Fruit fly (Drosophila melanogaster) whole organism, embryonic: ENCODE measurements around the gene CG31551.
A peak's percentile ranks its signal among the peaks of the same experiment; 100 is the strongest.

ENCODE experiments used
- Aef1 ChIP-seq: fragments of 200-800 bp; sonication (Bioruptor generic); IDR thresholded peaks from 3 replicates; pipeline ENCODE4 v1.3.6; 2022; ENCODE audit warnings: missing biosample characterization, missing genetic modification characterization
- CG10462 ChIP-seq: fragments of 200-800 bp; sonication (Bioruptor generic); optimal IDR thresholded peaks from 2 replicates; lab custom pipeline; 2016; ENCODE audit warnings: missing biosample characterization, missing genetic modification characterization
- CG11398 ChIP-seq: fragments of 200-800 bp; sonication (Bioruptor generic); optimal IDR thresholded peaks from 2 replicates; lab custom pipeline; 2016; ENCODE audit warnings: missing biosample characterization, missing genetic modification characterization
- CG12155 ChIP-seq: fragments of 200-800 bp; sonication (Bioruptor generic); optimal IDR thresholded peaks from 3 replicates; lab custom pipeline; 2016; ENCODE audit warnings: missing biosample characterization, missing genetic modification characterization
- CG12299 ChIP-seq: fragments of 200-800 bp; sonication (Bioruptor generic); optimal IDR thresholded peaks from 2 replicates; lab custom pipeline; 2018; ENCODE audit warnings: missing biosample characterization, mild to moderate bottlenecking, missing genetic modification characterization
- CG1233 ChIP-seq: fragments of 200-800 bp; sonication (Bioruptor generic); optimal IDR thresholded peaks from 4 replicates; lab custom pipeline; 2018; ENCODE audit warnings: missing biosample characterization, mild to moderate bottlenecking, missing genetic modification characterization
- CG12659 ChIP-seq: fragments of 200-800 bp; sonication (Bioruptor generic); optimal IDR thresholded peaks from 3 replicates; lab custom pipeline; 2017; ENCODE audit warnings: mild to moderate bottlenecking, missing biosample characterization, missing genetic modification reagents, missing genetic modification characterization
- CG12942 ChIP-seq: fragments of 200-800 bp; sonication (Bioruptor generic); optimal IDR thresholded peaks from 3 replicates; lab custom pipeline; 2016; ENCODE audit warnings: missing biosample characterization, missing genetic modification characterization
- CG1602 ChIP-seq: fragments of 200-800 bp; sonication (Bioruptor generic); optimal IDR thresholded peaks from 3 replicates; lab custom pipeline; 2016; ENCODE audit warnings: missing biosample characterization, missing genetic modification characterization
- CG18764 ChIP-seq: fragments of 200-800 bp; sonication (Bioruptor generic); optimal IDR thresholded peaks from 3 replicates; lab custom pipeline; 2016; ENCODE audit warnings: missing biosample characterization, missing genetic modification characterization
- CG2199 ChIP-seq: fragments of 200-800 bp; sonication (Bioruptor generic); IDR thresholded peaks from 3 replicates; pipeline ENCODE4 v1.3.6; 2022; ENCODE audit warnings: missing biosample characterization, missing genetic modification characterization
- CG33213 ChIP-seq: fragments of 200-800 bp; sonication (Bioruptor generic); optimal IDR thresholded peaks from 3 replicates; lab custom pipeline; 2016; ENCODE audit warnings: missing biosample characterization, missing genetic modification characterization
- CG3838 ChIP-seq: fragments of 200-800 bp; sonication (Bioruptor generic); optimal IDR thresholded peaks from 3 replicates; lab custom pipeline; 2016; ENCODE audit warnings: missing biosample characterization, missing genetic modification characterization
- CG4617 ChIP-seq: fragments of 200-800 bp; sonication (Bioruptor generic); optimal IDR thresholded peaks from 3 replicates; lab custom pipeline; 2016; ENCODE audit warnings: missing biosample characterization, missing genetic modification characterization, borderline replicate concordance
- CG4820 ChIP-seq: fragments of 200-800 bp; sonication (Bioruptor generic); optimal IDR thresholded peaks from 3 replicates; lab custom pipeline; 2016; ENCODE audit warnings: missing biosample characterization, missing genetic modification characterization
- CG6175 ChIP-seq: fragments of 200-800 bp; sonication (Bioruptor generic); IDR thresholded peaks from 3 replicates; pipeline ENCODE4 v1.3.6; 2022; ENCODE audit warnings: missing biosample characterization, missing genetic modification characterization
- CG6654 ChIP-seq: fragments of 200-800 bp; sonication (Bioruptor generic); optimal IDR thresholded peaks from 2 replicates; lab custom pipeline; 2017; ENCODE audit warnings: missing biosample characterization, mild to moderate bottlenecking, missing genetic modification characterization
- CG6765 ChIP-seq: fragments of 200-800 bp; sonication (Bioruptor generic); optimal IDR thresholded peaks from 3 replicates; lab custom pipeline; 2017; ENCODE audit warnings: missing biosample characterization, mild to moderate bottlenecking, missing genetic modification characterization
- CG6791 ChIP-seq: fragments of 200-800 bp; sonication (Bioruptor generic); IDR thresholded peaks from 3 replicates; pipeline ENCODE4 v1.3.6; 2022; ENCODE audit warnings: missing biosample characterization, missing genetic modification characterization; ENCODE audit not compliant: partially characterized antibody
- CG7745 ChIP-seq: fragments of 200-800 bp; sonication (Bioruptor generic); optimal IDR thresholded peaks from 2 replicates; lab custom pipeline; 2018; ENCODE audit warnings: missing biosample characterization, mild to moderate bottlenecking, missing genetic modification characterization, moderate library complexity
- CG7839 ChIP-seq: fragments of 200-800 bp; sonication (Bioruptor generic); optimal IDR thresholded peaks from 3 replicates; lab custom pipeline; 2018; ENCODE audit warnings: missing biosample characterization, mild to moderate bottlenecking, missing genetic modification characterization, moderate library complexity
- Dip3 ChIP-seq: fragments of 200-800 bp; sonication (Bioruptor generic); optimal IDR thresholded peaks from 3 replicates; lab custom pipeline; 2016; ENCODE audit warnings: missing biosample characterization, missing genetic modification characterization
- HLHmδ ChIP-seq: fragments of 200-800 bp; sonication (Bioruptor generic); optimal IDR thresholded peaks from 2 replicates; lab custom pipeline; 2018; ENCODE audit warnings: missing biosample characterization, mild to moderate bottlenecking, missing genetic modification characterization, moderate library complexity
- Hmr ChIP-seq: fragments of 200-800 bp; sonication (Bioruptor generic); optimal IDR thresholded peaks from 3 replicates; lab custom pipeline; 2017; ENCODE audit warnings: mild to moderate bottlenecking, missing biosample characterization, missing genetic modification reagents, missing genetic modification characterization
- Hmx ChIP-seq: fragments of 200-800 bp; sonication (Bioruptor generic); optimal IDR thresholded peaks from 2 replicates; lab custom pipeline; 2016; ENCODE audit warnings: missing biosample characterization, missing genetic modification characterization
- Hr3 ChIP-seq: fragments of 200-800 bp; sonication (Bioruptor generic); optimal IDR thresholded peaks from 3 replicates; lab custom pipeline; 2016; ENCODE audit warnings: missing biosample characterization, missing genetic modification characterization
- Lim3 ChIP-seq: fragments of 200-800 bp; sonication (Bioruptor generic); IDR thresholded peaks from 2 replicates; pipeline ENCODE4 v1.3.6; 2022; ENCODE audit warnings: missing biosample characterization, missing genetic modification characterization
- Med ChIP-seq: fragments of 200-800 bp; sonication (Bioruptor generic); peaks from one replicate; lab custom pipeline; 2016; ENCODE audit warnings: missing biosample characterization, missing genetic modification characterization, mild to moderate bottlenecking, inconsistent platforms, moderate library complexity
- Poxn ChIP-seq: fragments of 200-800 bp; sonication (Bioruptor generic); IDR thresholded peaks from 2 replicates; pipeline ENCODE4 v1.3.6; 2022; ENCODE audit warnings: missing biosample characterization, missing genetic modification characterization
- Rfx ChIP-seq: fragments of 200-800 bp; sonication (Bioruptor generic); IDR thresholded peaks from 2 replicates; pipeline ENCODE4 v1.3.6; 2022; ENCODE audit warnings: missing biosample characterization, missing genetic modification characterization
- TFAM ChIP-seq: fragments of 200-800 bp; sonication (Bioruptor generic); optimal IDR thresholded peaks from 2 replicates; lab custom pipeline; 2017; ENCODE audit warnings: missing biosample characterization, missing genetic modification characterization, inconsistent platforms
- Xbp1 ChIP-seq: fragments of 200-800 bp; sonication (Bioruptor generic); optimal IDR thresholded peaks from 3 replicates; lab custom pipeline; 2016; ENCODE audit warnings: missing biosample characterization, mild to moderate bottlenecking, missing genetic modification characterization
- Xrp1 ChIP-seq: fragments of 200-800 bp; sonication (Bioruptor generic); IDR thresholded peaks from 2 replicates; pipeline ENCODE4 v1.3.6; 2022; ENCODE audit warnings: missing biosample characterization, missing genetic modification characterization
- amos ChIP-seq: fragments of 200-800 bp; sonication (Bioruptor generic); IDR thresholded peaks from 2 replicates; pipeline ENCODE4 v1.3.6; 2022; ENCODE audit warnings: missing biosample characterization, missing genetic modification characterization; ENCODE audit not compliant: partially characterized antibody
- bbx ChIP-seq: fragments of 200-800 bp; sonication (Bioruptor generic); IDR thresholded peaks from 2 replicates; pipeline ENCODE4 v1.3.6; 2022; ENCODE audit warnings: missing biosample characterization, missing genetic modification characterization; ENCODE audit not compliant: partially characterized antibody
- br ChIP-seq: fragments of >200 bp; optimal IDR thresholded peaks from 2 replicates; lab custom pipeline; 2017
- dan ChIP-seq: fragments of 200-800 bp; sonication (Bioruptor generic); IDR thresholded peaks from 2 replicates; pipeline ENCODE4 v1.3.6; 2022; ENCODE audit warnings: missing biosample characterization, missing genetic modification characterization
- dpn ChIP-seq, 2 experiments: fragments of 200-800 bp; sonication (Bioruptor generic); optimal IDR thresholded peaks; 3 replicates each; lab custom pipeline; 2016; ENCODE audit warnings: missing biosample characterization in 2 of 2, missing genetic modification characterization in 2 of 2
- dysf ChIP-seq: fragments of 200-800 bp; sonication (Bioruptor generic); IDR thresholded peaks from 3 replicates; pipeline ENCODE4 v1.3.6; 2022; ENCODE audit warnings: missing biosample characterization, missing genetic modification characterization
- esg ChIP-seq: fragments of 200-800 bp; sonication (Bioruptor generic); conservative IDR thresholded peaks from 2 replicates; pipeline ENCODE4 v1.3.6; 2022; ENCODE audit warnings: missing biosample characterization, missing genetic modification characterization
- eyg ChIP-seq: fragments of 200-800 bp; sonication (Bioruptor generic); optimal IDR thresholded peaks from 3 replicates; lab custom pipeline; 2016; ENCODE audit warnings: missing biosample characterization, missing genetic modification characterization
- fu2 ChIP-seq: fragments of 200-800 bp; sonication (Bioruptor generic); optimal IDR thresholded peaks from 2 replicates; lab custom pipeline; 2016; ENCODE audit warnings: missing biosample characterization, missing genetic modification characterization
- gfzf ChIP-seq: fragments of 200-800 bp; sonication (Bioruptor generic); optimal IDR thresholded peaks from 2 replicates; lab custom pipeline; 2016; ENCODE audit warnings: missing biosample characterization, mild to moderate bottlenecking, missing genetic modification characterization, moderate library complexity
- gsb ChIP-seq: fragments of 200-800 bp; sonication (Bioruptor generic); IDR thresholded peaks from 2 replicates; pipeline ENCODE4 v1.3.6; 2022; ENCODE audit warnings: missing biosample characterization, missing genetic modification characterization
- ken ChIP-seq: fragments of 200-800 bp; sonication (Bioruptor generic); IDR thresholded peaks from 3 replicates; pipeline ENCODE4 v1.3.6; 2022; ENCODE audit warnings: missing biosample characterization, missing genetic modification characterization
- mld ChIP-seq: fragments of 200-800 bp; sonication (Bioruptor generic); IDR thresholded peaks from 3 replicates; pipeline ENCODE4 v1.3.6; 2022; ENCODE audit warnings: missing biosample characterization, missing genetic modification characterization; ENCODE audit not compliant: partially characterized antibody
- pfk ChIP-seq: fragments of 200-800 bp; sonication (Bioruptor generic); optimal IDR thresholded peaks from 2 replicates; lab custom pipeline; 2018; ENCODE audit warnings: missing biosample characterization, mild to moderate bottlenecking, missing genetic modification characterization, moderate library complexity
- sc ChIP-seq, 3 experiments: fragments of >200 bp in 2 of 3; fragments of 200-800 bp in 1 of 3; sonication (Bioruptor generic) in 1 of 3; optimal IDR thresholded peaks; 2 replicates in 2 of 3; 3 replicates in 1 of 3; lab custom pipeline; 2017; ENCODE audit warnings: mild to moderate bottlenecking in 1 of 3, missing biosample characterization in 1 of 3, missing genetic modification characterization in 1 of 3, missing genetic modification reagents in 1 of 3
- sens-2 ChIP-seq: fragments of 200-800 bp; sonication (Bioruptor generic); IDR thresholded peaks from 2 replicates; pipeline ENCODE4 v1.3.6; 2022; ENCODE audit warnings: missing biosample characterization, missing genetic modification characterization
- vfl ChIP-seq: fragments of 200-800 bp; sonication (Bioruptor generic); optimal IDR thresholded peaks from 2 replicates; lab custom pipeline; 2016; ENCODE audit warnings: missing biosample characterization, missing genetic modification characterization
- wor ChIP-seq: fragments of 200-800 bp; sonication (Bioruptor generic); IDR thresholded peaks from 2 replicates; pipeline ENCODE4 v1.3.6; 2022; ENCODE audit warnings: missing biosample characterization, missing genetic modification characterization

CG31551 gene

DNA sequence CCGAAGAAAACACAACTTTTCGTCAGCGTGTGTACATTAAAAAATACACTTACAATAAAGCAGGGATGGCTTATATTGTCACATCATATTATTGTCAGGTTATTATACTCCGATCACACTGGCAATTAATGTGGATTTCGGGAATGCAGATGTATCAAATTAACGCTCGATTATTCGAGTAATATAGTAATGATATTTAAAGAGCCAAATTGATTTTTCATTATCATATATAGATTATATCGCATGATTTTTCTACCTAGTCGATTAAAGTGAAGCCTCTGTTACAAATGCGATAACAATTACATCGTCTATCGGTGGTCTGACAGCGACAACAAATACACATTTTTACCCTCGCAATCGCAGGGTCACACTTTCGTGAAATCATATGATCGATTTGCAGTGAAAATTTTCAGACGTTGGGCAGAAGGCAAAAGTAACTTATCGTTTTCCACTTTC is 36.2 kb upstream of the CG31551 start, which contains the start of the genes noi and Vha26 (continued):
- TF ChIP-seq CG12155 (GFP tag; lab: Kevin White, UChicago): peak; percentile 42
- no peak for TF ChIP-seq CG7745 (tag; lab: Kevin White, UChicago)
- no peak for TF ChIP-seq CG3838 (GFP tag; lab: Kevin White, UChicago)
- no peak for TF ChIP-seq br (lab: Kevin White, UChicago)
- TF ChIP-seq CG12299 (tag; lab: Kevin White, UChicago): no peak
- no peak for TF ChIP-seq esg
- no peak for TF ChIP-seq HLHmδ
- no peak for TF ChIP-seq CG1233 (GFP tag; lab: Kevin White, UChicago)
- TF ChIP-seq Med: peak; percentile 91
- TF ChIP-seq CG1602 (GFP tag; lab: Kevin White, UChicago): no peak
- no peak for TF ChIP-seq Hmr (GFP tag; lab: Kevin White, UChicago)
- TF ChIP-seq dpn (GFP tag; optimal IDR thresholded peaks at IDR 0.05; lab: Kevin White, UChicago): peak; percentile 16 to 21
- TF ChIP-seq Lim3 (GFP tag; lab: Robert Waterston, UW): no peak
- TF ChIP-seq sc (optimal IDR thresholded peaks at IDR 0.05; lab: Kevin White, UChicago): no peak
- no peak for TF ChIP-seq sc (GFP tag; optimal IDR thresholded peaks at IDR 0.05; lab: Kevin White, UChicago)
- peak; percentile 10; the same call in 1 of the 2 replicates for TF ChIP-seq Xrp1 (GFP tag; lab: Robert Waterston, UW)
- TF ChIP-seq fu2 (GFP tag; lab: Kevin White, UChicago): no peak
- TF ChIP-seq CG33213 (GFP tag; lab: Kevin White, UChicago): no peak
- no peak for TF ChIP-seq dan
- no peak for TF ChIP-seq sens-2 (GFP tag; lab: Robert Waterston, UW)
- no peak for TF ChIP-seq TFAM (GFP tag; lab: Kevin White, UChicago)
- TF ChIP-seq gsb (GFP tag; lab: Robert Waterston, UW): no peak
- TF ChIP-seq CG18764: peak; percentile 29
- peak; percentile 81 for TF ChIP-seq CG12659 (GFP tag; lab: Kevin White, UChicago)
- TF ChIP-seq Hr3: peak; percentile 28
- peak; percentile 55; the same call in 1 of the 3 replicates for TF ChIP-seq CG6791 (GFP tag; lab: Robert Waterston, UW)
- no peak for TF ChIP-seq eyg
- TF ChIP-seq pfk: peak; percentile 39
- TF ChIP-seq CG6654: no peak
- peak; percentile 54 for TF ChIP-seq bbx (GFP tag; lab: Robert Waterston, UW)
- TF ChIP-seq gfzf (GFP tag; lab: Kevin White, UChicago): peak; percentile 68
- TF ChIP-seq CG7839 (tag; lab: Kevin White, UChicago): no peak
- no peak for TF ChIP-seq CG6765 (GFP tag; lab: Kevin White, UChicago)
- no peak for TF ChIP-seq CG12942
- TF ChIP-seq CG4820 (GFP tag; lab: Kevin White, UChicago): no peak
- no peak for TF ChIP-seq Hmx (GFP tag; lab: Kevin White, UChicago)
- TF ChIP-seq Aef1: 0 out of 3 replicates have a peak, but pooled peaks have one; percentile 25
- no peak for TF ChIP-seq vfl (GFP tag; lab: Kevin White, UChicago)
- peak; percentile 29 for TF ChIP-seq Dip3
- no peak for TF ChIP-seq ken (GFP tag; lab: Robert Waterston, UW)
- TF ChIP-seq CG2199 (GFP tag; lab: Robert Waterston, UW): no peak
- TF ChIP-seq Xbp1 (GFP tag; lab: Kevin White, UChicago): peak; percentile 38
- no peak for TF ChIP-seq Poxn (GFP tag; lab: Robert Waterston, UW)
- TF ChIP-seq CG10462: no peak
- no peak for TF ChIP-seq wor (GFP tag; lab: Robert Waterston, UW)
- no peak for TF ChIP-seq Rfx (GFP tag; lab: Robert Waterston, UW)
- peak; percentile 53 for TF ChIP-seq CG4617 (GFP tag; lab: Kevin White, UChicago)
- TF ChIP-seq CG6175 (GFP tag; lab: Robert Waterston, UW): no peak
- peak; percentile 59 for TF ChIP-seq amos (GFP tag; lab: Robert Waterston, UW)
- no peak for TF ChIP-seq mld (GFP tag; lab: Robert Waterston, UW)
- TF ChIP-seq dysf: 0 out of 3 replicates have a peak, but pooled peaks have one; percentile 35
- TF ChIP-seq CG11398 (GFP tag; lab: Kevin White, UChicago): no peak
